Fruit fly (Drosophila melanogaster): ENCODE results near the gene CG2187.

- no peak for TF ChIP-seq pan (optimal IDR thresholded peaks at IDR 0.05)
- TF ChIP-seq N (GFP tag; optimal IDR thresholded peaks at IDR 0.05), result no peak
- no peak for TF ChIP-seq dsf (GFP tag; optimal IDR thresholded peaks at IDR 0.05; ENCODE audit: borderline replicate concordance)
- TF ChIP-seq tai (GFP tag; optimal IDR thresholded peaks at IDR 0.05), result no peak
- TF ChIP-seq OdsH (GFP tag; optimal IDR thresholded peaks at IDR 0.05), result no peak
- no peak for TF ChIP-seq Abd-B (GFP tag; optimal IDR thresholded peaks at IDR 0.05)
- no peak for TF ChIP-seq Mio (GFP tag; optimal IDR thresholded peaks at IDR 0.05)
- no peak for TF ChIP-seq sage (GFP tag; optimal IDR thresholded peaks at IDR 0.05)
- no peak for TF ChIP-seq h (GFP tag; optimal IDR thresholded peaks at IDR 0.05)
- TF ChIP-seq GATAd (GFP tag; optimal IDR thresholded peaks at IDR 0.05), result no peak
- TF ChIP-seq Dif (GFP tag; optimal IDR thresholded peaks at IDR 0.05; ENCODE audit: partially characterized antibody), result no peak
- no peak for TF ChIP-seq Dfd (GFP tag; optimal IDR thresholded peaks at IDR 0.05)
- TF ChIP-seq Hnf4 (GFP tag; optimal IDR thresholded peaks at IDR 0.05), result no peak
- no peak for TF ChIP-seq dl (GFP tag; optimal IDR thresholded peaks at IDR 0.05; ENCODE audit: insufficient read depth in 1 of 2, partially characterized antibody in 2 of 2)
These were observed 30.7 kb downstream of the CG2187 start for dm6 chr3R:31727773-31728172.
